Fruit fly (Drosophila melanogaster): ENCODE data around the gene CG10013.

Gene CG10013

dm6 chr3R:12369135-12369792 is 45.9 kb downstream of the CG10013 start, which contains the start of gene GstD1:
Gene GstD1, minus strand, starts transcription at chr3R:12369268.
- peak; percentile 74 for TF ChIP-seq CG17801 (GFP tag; optimal IDR thresholded peaks at IDR 0.05; ENCODE audit: partially characterized antibody)

- no peak for TF ChIP-seq CG17801 (GFP tag; optimal IDR thresholded peaks at IDR 0.05; ENCODE audit: partially characterized antibody)
Measured at dm6 chr3R:12369793-12370642, 46.7 kb downstream of the CG10013 start.

- no peak for TF ChIP-seq CG17801 (GFP tag; optimal IDR thresholded peaks at IDR 0.05; ENCODE audit: partially characterized antibody)
Measured at dm6 chr3R:12370643-12370995, 47.3 kb downstream of the CG10013 start.

DNA sequence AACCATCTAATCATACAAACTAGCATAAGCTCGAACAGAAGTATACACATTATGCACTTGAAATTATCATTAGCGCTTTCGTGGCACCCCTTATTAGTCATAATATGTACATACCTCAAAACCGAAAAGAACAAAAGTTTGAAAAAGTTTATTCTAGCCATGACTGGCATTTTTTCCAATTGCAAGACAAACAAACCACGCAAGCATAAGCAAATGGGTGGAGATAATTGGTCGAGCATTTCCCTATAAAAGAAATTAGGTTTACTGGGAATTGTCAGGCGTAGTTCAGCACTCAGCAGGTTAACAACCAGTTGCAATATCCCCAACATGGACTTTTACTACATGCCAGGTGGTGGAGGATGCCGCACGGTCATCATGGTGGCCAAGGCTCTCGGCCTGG is 48.4 kb downstream of the CG10013 start, which contains the start of gene GstD2:
Gene GstD2, plus strand, starts transcription at position 301 of the 400 bp plus-strand sequence.
- peak; percentile 10 for TF ChIP-seq CG17801 (GFP tag; optimal IDR thresholded peaks at IDR 0.05; ENCODE audit: partially characterized antibody)

dm6 chr3R:12372800-12373199 is 49.5 kb downstream of the CG10013 start, which contains the start of gene GstD3:
Gene GstD3, plus strand, starts transcription at chr3R:12373068.
- TF ChIP-seq CG17801 (GFP tag; optimal IDR thresholded peaks at IDR 0.05; ENCODE audit: partially characterized antibody) = no peak

DNA sequence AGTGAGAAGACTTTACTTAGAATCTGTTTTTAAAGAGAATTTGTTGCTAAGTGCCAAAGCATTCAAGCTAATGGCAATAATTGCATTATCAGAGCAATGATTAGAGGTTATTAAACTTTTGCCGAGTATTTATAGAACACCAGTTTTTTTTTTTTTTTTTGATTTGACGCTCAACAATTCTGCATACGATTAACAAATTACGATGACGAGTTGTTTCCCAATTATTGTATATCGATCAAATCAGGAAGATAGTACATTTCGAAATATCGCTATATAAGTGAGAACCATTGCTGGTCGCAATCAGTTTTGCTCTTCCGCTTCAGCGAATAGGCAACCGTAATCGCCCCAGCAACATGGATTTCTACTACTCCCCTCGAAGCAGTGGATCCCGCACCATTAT is 50.5 kb downstream of the CG10013 start, which contains the start of gene GstD4:
Gene GstD4, plus strand, starts transcription at position 301 of the 400 bp plus-strand sequence.
- no peak for TF ChIP-seq CG17801 (GFP tag; optimal IDR thresholded peaks at IDR 0.05; ENCODE audit: partially characterized antibody)

All from ovary, adult (tissue).